Worm (Caenorhabditis elegans) whole organism, L1 larva: Measurements from ENCODE around the gene rab-3.

Source experiments
- F16B12.6 ChIP-seq: fragments of 150-350 bp; optimal IDR thresholded peaks from 2 replicates; lab custom pipeline; 2014; ENCODE audit warnings: missing biosample characterization, missing genetic modification characterization
- Y116A8C.19 ChIP-seq: sonication (generic microtip); optimal IDR thresholded peaks from 2 replicates; lab custom pipeline; 2016; ENCODE audit warnings: missing compliant biosample characterization, missing genetic modification characterization, borderline replicate concordance
- alr-1 ChIP-seq: fragments of 200-800 bp; sonication (Bioruptor generic); optimal IDR thresholded peaks from 2 replicates; lab custom pipeline; 2018; ENCODE audit warnings: borderline replicate concordance, mild to moderate bottlenecking, missing genetic modification characterization, missing compliant biosample characterization
- ama-1 ChIP-seq: fragments of 150-350 bp; optimal IDR thresholded peaks from 2 replicates; lab custom pipeline; 2014
- blmp-1 ChIP-seq: fragments of 150-350 bp; optimal IDR thresholded peaks from 2 replicates; lab custom pipeline; 2014; ENCODE audit warnings: missing biosample characterization, missing genetic modification characterization
- ceh-63 ChIP-seq: fragments of 200-800 bp; sonication (Bioruptor generic); optimal IDR thresholded peaks from 2 replicates; lab custom pipeline; 2018; ENCODE audit warnings: mild to moderate bottlenecking, missing genetic modification characterization, missing compliant biosample characterization
- ceh-82 ChIP-seq, 3 experiments: fragments of 150-350 bp in 1 of 3; sonication (generic microtip) in 2 of 3; optimal IDR thresholded peaks; 2 replicates each; lab custom pipeline; 2014 to 2017; ENCODE audit warnings: missing biosample characterization in 3 of 3, missing genetic modification characterization in 3 of 3
- ceh-90 ChIP-seq: sonication (generic microtip); optimal IDR thresholded peaks from 2 replicates; lab custom pipeline; 2016; ENCODE audit warnings: missing genetic modification characterization, missing compliant biosample characterization
- ces-1 ChIP-seq: fragments of 150-350 bp; optimal IDR thresholded peaks from 2 replicates; lab custom pipeline; 2014; ENCODE audit warnings: missing biosample characterization, missing genetic modification reagents, missing genetic modification characterization
- efl-1 ChIP-seq, 4 experiments: fragments of 150-350 bp; optimal IDR thresholded peaks in 3 of 4; peaks in 1 of 4; 1 replicate in 1 of 4; 2 replicates in 3 of 4; lab custom pipeline; 2014; ENCODE audit warnings: missing biosample characterization in 2 of 4, missing genetic modification characterization in 2 of 4, missing genetic modification reagents in 2 of 4
- elt-2 ChIP-seq: sonication (generic microtip); optimal IDR thresholded peaks from 2 replicates; lab custom pipeline; 2016; ENCODE audit warnings: missing genetic modification characterization, mild to moderate bottlenecking, inconsistent platforms, missing compliant biosample characterization, missing genetic modification reagents
- elt-3 ChIP-seq, 6 experiments: fragments of 150-350 bp in 1 of 6; sonication (generic microtip); optimal IDR thresholded peaks; 2 replicates each; lab custom pipeline; 2017 to 2018; ENCODE audit warnings: missing biosample characterization in 6 of 6, missing genetic modification characterization in 6 of 6, inconsistent platforms in 1 of 6
- ets-5 ChIP-seq: fragments of 200-800 bp; sonication (Bioruptor generic); IDR thresholded peaks from 2 replicates; pipeline ENCODE4 v1.3.6; 2022; ENCODE audit warnings: missing genetic modification characterization, missing compliant biosample characterization
- fos-1 ChIP-seq: fragments of 150-350 bp; optimal IDR thresholded peaks from 2 replicates; lab custom pipeline; 2014; ENCODE audit warnings: missing biosample characterization, missing genetic modification characterization
- hlh-17 ChIP-seq: fragments of 200-800 bp; sonication (Bioruptor generic); optimal IDR thresholded peaks from 2 replicates; lab custom pipeline; 2018; ENCODE audit warnings: missing genetic modification characterization, mild to moderate bottlenecking, missing compliant biosample characterization, moderate library complexity, borderline replicate concordance
- irx-1 ChIP-seq: sonication (generic microtip); optimal IDR thresholded peaks from 2 replicates; lab custom pipeline; 2016; ENCODE audit warnings: missing genetic modification characterization, missing compliant biosample characterization
- jun-1 ChIP-seq: fragments of 150-350 bp; optimal IDR thresholded peaks from 2 replicates; lab custom pipeline; 2014; ENCODE audit warnings: missing biosample characterization, missing genetic modification reagents, missing genetic modification characterization
- lin-13 ChIP-seq: fragments of 150-350 bp; optimal IDR thresholded peaks from 2 replicates; lab custom pipeline; 2014; ENCODE audit warnings: missing biosample characterization, missing genetic modification reagents, missing genetic modification characterization
- lin-14 ChIP-seq: fragments of 200-800 bp; sonication (Bioruptor generic); optimal IDR thresholded peaks from 2 replicates; lab custom pipeline; 2018; ENCODE audit warnings: mild to moderate bottlenecking, missing genetic modification characterization, moderate library complexity, missing compliant biosample characterization
- lin-15B ChIP-seq: fragments of 150-350 bp; sonication (generic microtip); optimal IDR thresholded peaks from 3 replicates; lab custom pipeline; 2014; ENCODE audit warnings: missing biosample characterization, missing genetic modification characterization
- lin-39 ChIP-seq: fragments of 150-350 bp; optimal IDR thresholded peaks from 2 replicates; lab custom pipeline; 2014; ENCODE audit warnings: missing biosample characterization, missing genetic modification reagents, missing genetic modification characterization
- lir-3 ChIP-seq: sonication (generic microtip); optimal IDR thresholded peaks from 2 replicates; lab custom pipeline; 2016; ENCODE audit warnings: mild to moderate bottlenecking, missing genetic modification characterization, moderate library complexity, missing compliant biosample characterization; ENCODE audit not compliant: poor library complexity
- mab-9 ChIP-seq: fragments of 200-800 bp; sonication (Bioruptor generic); IDR thresholded peaks from 2 replicates; pipeline ENCODE4 v1.3.6; 2022; ENCODE audit warnings: missing genetic modification reagents, missing genetic modification characterization, missing compliant biosample characterization
- nhr-19 ChIP-seq: fragments of 200-800 bp; sonication (Bioruptor generic); conservative IDR thresholded peaks from 2 replicates; pipeline ENCODE4 v1.3.6; 2022; ENCODE audit warnings: missing genetic modification characterization, missing compliant biosample characterization
- nhr-77 ChIP-seq: fragments of 150-350 bp; optimal IDR thresholded peaks from 2 replicates; lab custom pipeline; 2014; ENCODE audit warnings: missing biosample characterization, missing genetic modification characterization
- pax-3 ChIP-seq: fragments of 200-800 bp; sonication (Bioruptor generic); optimal IDR thresholded peaks from 2 replicates; lab custom pipeline; 2018; ENCODE audit warnings: mild to moderate bottlenecking, missing genetic modification characterization, moderate library complexity, missing compliant biosample characterization
- skn-1 ChIP-seq: fragments of 150-350 bp; optimal IDR thresholded peaks from 2 replicates; lab custom pipeline; 2014; ENCODE audit warnings: missing biosample characterization, missing genetic modification characterization
- snpc-4 ChIP-seq: fragments of 150-350 bp; optimal IDR thresholded peaks from 2 replicates; lab custom pipeline; 2014; ENCODE audit warnings: missing biosample characterization, missing genetic modification characterization
- sptf-1 ChIP-seq: fragments of 150-350 bp; optimal IDR thresholded peaks from 2 replicates; lab custom pipeline; 2014; ENCODE audit warnings: missing biosample characterization, missing genetic modification characterization
- sup-37 ChIP-seq: fragments of 200-800 bp; sonication (Bioruptor generic); optimal IDR thresholded peaks from 2 replicates; lab custom pipeline; 2018; ENCODE audit warnings: mild to moderate bottlenecking, missing genetic modification characterization, missing compliant biosample characterization
- swsn-7 ChIP-seq: sonication (generic microtip); optimal IDR thresholded peaks from 2 replicates; lab custom pipeline; 2016; ENCODE audit warnings: missing genetic modification characterization, missing compliant biosample characterization
- tbx-2 ChIP-seq: sonication (generic microtip); optimal IDR thresholded peaks from 2 replicates; lab custom pipeline; 2016; ENCODE audit warnings: missing genetic modification characterization, missing compliant biosample characterization
- tlp-1 ChIP-seq: fragments of 150-350 bp; optimal IDR thresholded peaks from 2 replicates; lab custom pipeline; 2014; ENCODE audit warnings: missing biosample characterization, missing genetic modification characterization
- unc-30 ChIP-seq: sonication (generic microtip); optimal IDR thresholded peaks from 2 replicates; lab custom pipeline; 2017; ENCODE audit warnings: missing biosample characterization, missing genetic modification characterization
- unc-62 ChIP-seq: fragments of 150-350 bp; optimal IDR thresholded peaks from 2 replicates; lab custom pipeline; 2014; ENCODE audit warnings: missing biosample characterization, missing genetic modification reagents, missing genetic modification characterization
- unc-86 ChIP-seq: sonication (generic microtip); optimal IDR thresholded peaks from 2 replicates; lab custom pipeline; 2016; ENCODE audit warnings: missing genetic modification characterization, missing compliant biosample characterization
- unc-98 ChIP-seq: fragments of 200-800 bp; sonication (Bioruptor generic); IDR thresholded peaks from 2 replicates; pipeline ENCODE4 v1.3.6; 2022; ENCODE audit warnings: missing genetic modification characterization, missing compliant biosample characterization
- vab-15 ChIP-seq: sonication (generic microtip); optimal IDR thresholded peaks from 2 replicates; lab custom pipeline; 2017; ENCODE audit warnings: missing genotype, mild to moderate bottlenecking, missing genetic modification characterization, missing compliant biosample characterization
- zag-1 ChIP-seq: fragments of 150-350 bp; optimal IDR thresholded peaks from 2 replicates; lab custom pipeline; 2014; ENCODE audit warnings: missing biosample characterization, missing genetic modification characterization
- zip-4 ChIP-seq: fragments of 200-800 bp; sonication (Bioruptor generic); optimal IDR thresholded peaks from 2 replicates; lab custom pipeline; 2018; ENCODE audit warnings: mild to moderate bottlenecking, missing genetic modification characterization, moderate library complexity, missing compliant biosample characterization
- ztf-11 ChIP-seq, 2 experiments: sonication (generic microtip); optimal IDR thresholded peaks; 2 replicates each; lab custom pipeline; 2016 to 2017; ENCODE audit warnings: missing genetic modification characterization in 2 of 2, missing biosample characterization in 1 of 2, missing compliant biosample characterization in 1 of 2
- ztf-4 ChIP-seq: fragments of 150-350 bp; optimal IDR thresholded peaks from 2 replicates; lab custom pipeline; 2014; ENCODE audit warnings: missing biosample characterization, missing genetic modification characterization

Gene rab-3

ce11 chrII:5688959-5689358 is 38.7 kb downstream of the rab-3 start, which contains the start of gene C25H3.11 (continued):
- TF ChIP-seq fos-1, result no peak
- TF ChIP-seq lin-14 (GFP tag; lab: Kevin White, UChicago), result peak; percentile 56
- peak in 1 of 2 experiments; percentile 3 for TF ChIP-seq efl-1 (optimal IDR thresholded peaks at IDR 0.05; lab: Kevin White, UChicago)
- TF ChIP-seq efl-1 (GFP tag; optimal IDR thresholded peaks at IDR 0.05 in 1 of 2; lab: Kevin White, UChicago), result peak in 1 of 2 experiments; percentile 4
- TF ChIP-seq F16B12.6 (tag; lab: Kevin White, UChicago), result no peak
- TF ChIP-seq lin-15B (tag; lab: Kevin White, UChicago), result peak; percentile 15
- no peak for TF ChIP-seq vab-15
- no peak for TF ChIP-seq unc-62 (GFP tag; lab: Kevin White, UChicago)
- TF ChIP-seq nhr-19, result no peak
- TF ChIP-seq alr-1 (tag; lab: Kevin White, UChicago), result no peak
- no peak for TF ChIP-seq mab-9 (GFP tag; lab: Robert Waterston, UW)
- no peak for TF ChIP-seq Y116A8C.19 (tag; lab: Kevin White, UChicago)
- TF ChIP-seq ztf-4 (tag; lab: Kevin White, UChicago), result no peak
- TF ChIP-seq unc-86, result no peak
- no peak for TF ChIP-seq sptf-1
- TF ChIP-seq tbx-2, result no peak
- TF ChIP-seq ama-1, result no peak
- no peak for TF ChIP-seq jun-1 (tag; lab: Kevin White, UChicago)
- TF ChIP-seq ces-1, result no peak
- TF ChIP-seq lin-39 (tag; lab: Kevin White, UChicago), result no peak
- TF ChIP-seq ets-5 (GFP tag; lab: Robert Waterston, UW), result no peak
- TF ChIP-seq zag-1 (tag; lab: Kevin White, UChicago), result no peak
- peak; percentile 3 for TF ChIP-seq swsn-7
- TF ChIP-seq snpc-4, result no peak
- no peak for TF ChIP-seq ceh-82 (tag; optimal IDR thresholded peaks at IDR 0.05; lab: Kevin White, UChicago)
- no peak for TF ChIP-seq ceh-90 (tag; lab: Kevin White, UChicago)
- no peak for TF ChIP-seq lin-13
- no peak for TF ChIP-seq blmp-1
- no peak for TF ChIP-seq unc-98 (GFP tag; lab: Robert Waterston, UW)
- no peak for TF ChIP-seq skn-1 (tag; lab: Kevin White, UChicago)
- no peak for TF ChIP-seq lir-3 (tag; lab: Kevin White, UChicago)
- no peak for TF ChIP-seq irx-1 (tag; lab: Kevin White, UChicago)

ce11 chrII:5680703-5681102 is 47.0 kb downstream of the rab-3 start, which contains the start of gene flp-27:
Gene flp-27, plus strand, starts transcription at chrII:5681003.
- TF ChIP-seq elt-2 (tag; lab: Kevin White, UChicago), result no peak
- no peak for TF ChIP-seq nhr-77 (tag; lab: Kevin White, UChicago)
- TF ChIP-seq zip-4, result no peak
- no peak for TF ChIP-seq ceh-63
- no peak for TF ChIP-seq tlp-1
- no peak for TF ChIP-seq ztf-4 (tag; lab: Kevin White, UChicago)
- no peak for TF ChIP-seq pax-3 (tag; lab: Kevin White, UChicago)
- TF ChIP-seq skn-1 (tag; lab: Kevin White, UChicago), result no peak
- no peak for TF ChIP-seq blmp-1
- TF ChIP-seq hlh-17 (GFP tag; lab: Kevin White, UChicago), result no peak
- no peak for TF ChIP-seq elt-3 (tag; optimal IDR thresholded peaks at IDR 0.05; lab: Kevin White, UChicago)
- no peak for TF ChIP-seq unc-86
- no peak for TF ChIP-seq ztf-11 (tag; optimal IDR thresholded peaks at IDR 0.05; lab: Kevin White, UChicago)
- no peak for TF ChIP-seq unc-30
- TF ChIP-seq sup-37, result no peak
- TF ChIP-seq, all 84 proteins: peak for 0
